Fruit fly (Drosophila melanogaster): ENCODE measurements around the gene dpr10.

DNA sequence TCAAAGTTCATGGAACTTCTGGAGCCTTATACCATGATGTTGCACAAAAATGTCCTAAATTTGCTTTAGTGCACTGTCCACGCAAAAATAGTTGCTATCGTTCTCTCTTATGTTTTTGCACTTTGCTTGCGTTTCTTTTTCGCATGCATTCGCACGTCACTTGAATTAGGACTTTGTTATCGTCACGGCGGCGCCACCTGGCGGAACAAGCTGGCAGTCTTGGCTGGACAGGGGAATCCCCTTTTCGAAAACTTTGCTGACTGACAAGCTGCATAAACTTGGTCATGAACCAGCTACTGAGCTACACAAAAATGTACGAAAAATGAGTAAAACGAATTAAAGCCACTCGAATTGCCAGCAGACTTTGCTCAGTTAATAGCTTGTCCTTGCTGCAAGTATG lies 13.7 kb upstream of the dpr10 start:
- TF ChIP-seq ttk (optimal IDR thresholded peaks at IDR 0.05) (no peak), h (optimal IDR thresholded peaks at IDR 0.05) (no peak), Sin3A (optimal IDR thresholded peaks at IDR 0.05) (no peak)
